Worm (Caenorhabditis elegans) whole organism, mixed stage, embryonic: ENCODE data around the gene lgg-3.

Experiments
- elt-3 ChIP-seq: fragments of 150-350 bp; optimal IDR thresholded peaks from 2 replicates; lab custom pipeline; 2014; ENCODE audit warnings: missing biosample characterization, missing genetic modification characterization
- lsy-2 ChIP-seq: fragments of 150-350 bp; optimal IDR thresholded peaks from 2 replicates; lab custom pipeline; 2014; ENCODE audit warnings: missing biosample characterization, missing genetic modification characterization
- mab-5 ChIP-seq: fragments of 150-350 bp; optimal IDR thresholded peaks from 2 replicates; lab custom pipeline; 2014; ENCODE audit warnings: missing biosample characterization, missing genetic modification characterization
- mep-1 ChIP-seq: fragments of 150-350 bp; optimal IDR thresholded peaks from 2 replicates; lab custom pipeline; 2017; ENCODE audit warnings: missing biosample characterization, missing genetic modification reagents, missing genetic modification characterization, inconsistent platforms
- snpc-4 ChIP-seq: fragments of 150-350 bp; optimal IDR thresholded peaks from 2 replicates; lab custom pipeline; 2014; ENCODE audit warnings: missing biosample characterization, missing genetic modification characterization
- unc-39 ChIP-seq: fragments of 150-350 bp; optimal IDR thresholded peaks from 2 replicates; lab custom pipeline; 2014; ENCODE audit warnings: missing biosample characterization, missing genetic modification characterization
- ztf-11 ChIP-seq: fragments of 150-350 bp; optimal IDR thresholded peaks from 2 replicates; lab custom pipeline; 2014; ENCODE audit warnings: missing biosample characterization, missing genetic modification characterization

- TF ChIP-seq snpc-4 (tag; lab: Kevin White, UChicago), result no peak
- TF ChIP-seq unc-39 (tag; lab: Kevin White, UChicago), result no peak
- TF ChIP-seq ztf-11 (tag; lab: Kevin White, UChicago), result no peak
- TF ChIP-seq elt-3 (tag; lab: Kevin White, UChicago), result no peak
- TF ChIP-seq mep-1 (tag; lab: Kevin White, UChicago), result no peak
- no peak for TF ChIP-seq mab-5 (tag; lab: Kevin White, UChicago)
- TF ChIP-seq lsy-2 (tag; lab: Kevin White, UChicago), result no peak
Measured at ce11 chrIII:5711242-5711641, 13.4 kb upstream of the lgg-3 start, which contains the start of gene rbm-26.
